Worm (Caenorhabditis elegans): ENCODE data around the gene srx-42.

Gene srx-42

ce11 chrV:13907557-13908104, 13.2 kb upstream of the srx-42 start:
- TF ChIP-seq madf-9 (GFP tag; conservative IDR thresholded peaks at IDR 0.05): peak; percentile 34; the same call in 1 of the 2 replicates
- TF ChIP-seq tra-1 (GFP tag; IDR thresholded peaks at IDR 0.05): peak; percentile 9; the same call in 1 of the 2 replicates
- TF ChIP-seq unc-39 (tag; optimal IDR thresholded peaks at IDR 0.05): no peak
- TF ChIP-seq nhr-42 (GFP tag; IDR thresholded peaks at IDR 0.05): peak; percentile 27; the same call in 1 of the 2 replicates
- no peak for TF ChIP-seq tag-97 (GFP tag; IDR thresholded peaks at IDR 0.05)
- TF ChIP-seq Y75B8A.6 (GFP tag; IDR thresholded peaks at IDR 0.05): peak; percentile 85
- no peak for TF ChIP-seq ceh-44 (GFP tag; IDR thresholded peaks at IDR 0.05)
- TF ChIP-seq lin-1 (GFP tag; IDR thresholded peaks at IDR 0.05): peak; percentile 51; the same call in 1 of the 2 replicates
- peak; percentile 37 for TF ChIP-seq pha-4 (GFP tag; IDR thresholded peaks at IDR 0.05)
- TF ChIP-seq pha-4 (tag; optimal IDR thresholded peaks at IDR 0.05): no peak
- TF ChIP-seq dmd-8 (GFP tag; IDR thresholded peaks at IDR 0.05): peak; percentile 69
- TF ChIP-seq saeg-2 (GFP tag; IDR thresholded peaks at IDR 0.05): no peak
- TF ChIP-seq T26A8.4 (GFP tag; IDR thresholded peaks at IDR 0.05): peak; percentile 90
- TF ChIP-seq daf-16 (GFP tag; optimal IDR thresholded peaks at IDR 0.05): peak in 1 of 2 experiments; percentile 1
- TF ChIP-seq daf-16 (tag; optimal IDR thresholded peaks at IDR 0.05): peak; percentile 18
- no peak for TF ChIP-seq F10B5.3 (tag; optimal IDR thresholded peaks at IDR 0.05)
- peak; percentile 51 for TF ChIP-seq nhr-10 (tag; optimal IDR thresholded peaks at IDR 0.05)
- TF ChIP-seq dve-1 (tag; optimal IDR thresholded peaks at IDR 0.05; ENCODE audit: insufficient read depth): peak; percentile 28
- TF ChIP-seq lsy-2 (tag; optimal IDR thresholded peaks at IDR 0.05): peak; percentile 69 to 72
- TF ChIP-seq hif-1 (tag; optimal IDR thresholded peaks at IDR 0.05): peak in 1 of 2 experiments; percentile 39
- peak; percentile 89 for TF ChIP-seq nhr-77 (tag; optimal IDR thresholded peaks at IDR 0.05)
- peak; percentile 70 for TF ChIP-seq hlh-11 (tag; optimal IDR thresholded peaks at IDR 0.05)
- TF ChIP-seq daf-19 (GFP tag; conservative IDR thresholded peaks at IDR 0.05): no peak
- TF ChIP-seq vab-7 (GFP tag; IDR thresholded peaks at IDR 0.05): no peak
- TF ChIP-seq mep-1 (tag; optimal IDR thresholded peaks at IDR 0.05): peak; percentile 94
- 0 out of 4 replicates have a peak, but pooled peaks of 1 of the 2 experiments have one; percentile 52 for TF ChIP-seq madf-5 (GFP tag; IDR thresholded peaks at IDR 0.05)
- TF ChIP-seq nhr-102 (tag; optimal IDR thresholded peaks at IDR 0.05): peak; percentile 70
- TF ChIP-seq sdz-12 (GFP tag; optimal IDR thresholded peaks at IDR 0.05): peak; percentile 13
- peak; percentile 32 for TF ChIP-seq spr-3 (GFP tag; optimal IDR thresholded peaks at IDR 0.05)
- TF ChIP-seq mes-2 (tag; optimal IDR thresholded peaks at IDR 0.05; ENCODE audit: poor library complexity, severe bottlenecking): peak; percentile 52
- no peak for TF ChIP-seq zip-2 (tag; optimal IDR thresholded peaks at IDR 0.05)
- TF ChIP-seq nhr-11 (tag; optimal IDR thresholded peaks at IDR 0.05): peak; percentile 11
- TF ChIP-seq mxl-3 (GFP tag; optimal IDR thresholded peaks at IDR 0.05): peak; percentile 45
- TF ChIP-seq D1046.2 (GFP tag; IDR thresholded peaks at IDR 0.05): peak; percentile 79; the same call in 1 of the 2 replicates
- TF ChIP-seq F44E2.7 (GFP tag; IDR thresholded peaks at IDR 0.05): no peak
- peak; percentile 65 for TF ChIP-seq duxl-1 (tag; optimal IDR thresholded peaks at IDR 0.05; ENCODE audit: poor library complexity)
- peak; percentile 48 for TF ChIP-seq nhr-28 (tag; optimal IDR thresholded peaks at IDR 0.05)
- TF ChIP-seq mdl-1 (tag; optimal IDR thresholded peaks at IDR 0.05): peak in 1 of 2 experiments; percentile 22
- TF ChIP-seq nhr-111 (GFP tag; optimal IDR thresholded peaks at IDR 0.05): no peak
- TF ChIP-seq nhr-41 (GFP tag; IDR thresholded peaks at IDR 0.05): peak; percentile 42; the same call in 1 of the 2 replicates
- TF ChIP-seq lin-38 (GFP tag; IDR thresholded peaks at IDR 0.05): peak; percentile 59
- TF ChIP-seq dmd-6 (GFP tag; IDR thresholded peaks at IDR 0.05): peak; percentile 56
- peak; percentile 50; the same call in 1 of the 2 replicates for TF ChIP-seq arid-1 (GFP tag; conservative IDR thresholded peaks at IDR 0.05)
- TF ChIP-seq aha-1 (tag): peak; percentile 91
- TF ChIP-seq mdt-29 (GFP tag; IDR thresholded peaks at IDR 0.05): peak; percentile 69; the same call in 1 of the 2 replicates
- TF ChIP-seq lin-15B (tag; optimal IDR thresholded peaks at IDR 0.05): peak; percentile 27
- peak; percentile 73 for TF ChIP-seq egl-43 (GFP tag; IDR thresholded peaks at IDR 0.05)
- TF ChIP-seq T20F7.1 (GFP tag; optimal IDR thresholded peaks at IDR 0.05): peak; percentile 75
- no peak for TF ChIP-seq F37D6.2 (tag; optimal IDR thresholded peaks at IDR 0.05)
- peak; percentile 4 for TF ChIP-seq hlh-30 (tag; optimal IDR thresholded peaks at IDR 0.05; ENCODE audit: insufficient read depth)
